Fruit fly (Drosophila melanogaster) whole organism, embryonic: ENCODE data around the gene CG31760.

Experiments used
- BEAF-32 ChIP-seq: fragments of 200-800 bp; sonication (Bioruptor generic); optimal IDR thresholded peaks from 3 replicates; lab custom pipeline; 2017; ENCODE audit warnings: missing biosample characterization, missing genetic modification characterization, mild to moderate bottlenecking, moderate library complexity, missing genetic modification reagents
- CG10147 ChIP-seq: fragments of 200-800 bp; sonication (Bioruptor generic); optimal IDR thresholded peaks from 2 replicates; lab custom pipeline; 2019; ENCODE audit warnings: missing biosample characterization, mild to moderate bottlenecking, missing genetic modification characterization, moderate library complexity
- CG10462 ChIP-seq: fragments of 200-800 bp; sonication (Bioruptor generic); optimal IDR thresholded peaks from 2 replicates; lab custom pipeline; 2016; ENCODE audit warnings: missing biosample characterization, missing genetic modification characterization
- CG14710 ChIP-seq: fragments of 200-800 bp; sonication (Bioruptor generic); optimal IDR thresholded peaks from 3 replicates; lab custom pipeline; 2019; ENCODE audit warnings: missing biosample characterization, mild to moderate bottlenecking, missing genetic modification characterization, moderate library complexity
- CG17385 ChIP-seq: fragments of 200-800 bp; sonication (Bioruptor generic); optimal IDR thresholded peaks from 3 replicates; lab custom pipeline; 2018; ENCODE audit warnings: missing biosample characterization, mild to moderate bottlenecking, missing genetic modification characterization
- CG2116 ChIP-seq: fragments of 200-800 bp; sonication (Bioruptor generic); optimal IDR thresholded peaks from 3 replicates; lab custom pipeline; 2018; ENCODE audit warnings: missing biosample characterization, mild to moderate bottlenecking, missing genetic modification characterization
- CG2712 ChIP-seq: fragments of 200-800 bp; optimal IDR thresholded peaks from 3 replicates; lab custom pipeline; 2019; ENCODE audit warnings: missing biosample characterization, mild to moderate bottlenecking, missing genetic modification characterization, moderate library complexity
- CG31388 ChIP-seq: fragments of 200-800 bp; sonication (Bioruptor generic); optimal IDR thresholded peaks from 2 replicates; lab custom pipeline; 2016; ENCODE audit warnings: missing biosample characterization, missing genetic modification characterization
- CG32767 ChIP-seq: fragments of 200-800 bp; sonication (Bioruptor generic); IDR thresholded peaks from 2 replicates; pipeline ENCODE4 v1.3.6; 2022; ENCODE audit warnings: missing biosample characterization, missing genetic modification characterization
- CG3995 ChIP-seq: fragments of 200-800 bp; sonication (Bioruptor generic); optimal IDR thresholded peaks from 3 replicates; lab custom pipeline; 2016; ENCODE audit warnings: missing biosample characterization, missing genetic modification characterization
- CG42726 ChIP-seq: fragments of 200-800 bp; sonication (Bioruptor generic); IDR thresholded peaks from 2 replicates; pipeline ENCODE4 v1.3.6; 2022; ENCODE audit warnings: missing biosample characterization, missing genetic modification characterization; ENCODE audit not compliant: partially characterized antibody
- CG4404 ChIP-seq: fragments of 200-800 bp; sonication (Bioruptor generic); IDR thresholded peaks from 2 replicates; pipeline ENCODE4 v1.3.6; 2022; ENCODE audit warnings: missing biosample characterization, missing genetic modification characterization
- CG4617 ChIP-seq: fragments of 200-800 bp; sonication (Bioruptor generic); optimal IDR thresholded peaks from 3 replicates; lab custom pipeline; 2016; ENCODE audit warnings: missing biosample characterization, missing genetic modification characterization, borderline replicate concordance
- CG4820 ChIP-seq: fragments of 200-800 bp; sonication (Bioruptor generic); optimal IDR thresholded peaks from 3 replicates; lab custom pipeline; 2016; ENCODE audit warnings: missing biosample characterization, missing genetic modification characterization
- CG4854 ChIP-seq: fragments of 200-800 bp; sonication (Bioruptor generic); optimal IDR thresholded peaks from 2 replicates; lab custom pipeline; 2016; ENCODE audit warnings: missing biosample characterization, missing genetic modification characterization, inconsistent platforms
- CG6683 ChIP-seq: fragments of 200-800 bp; sonication (Bioruptor generic); optimal IDR thresholded peaks from 2 replicates; lab custom pipeline; 2017; ENCODE audit warnings: missing biosample characterization, mild to moderate bottlenecking, missing genetic modification characterization, missing genetic modification reagents
- CG8281 ChIP-seq: fragments of 200-800 bp; sonication (Bioruptor generic); optimal IDR thresholded peaks from 2 replicates; lab custom pipeline; 2018; ENCODE audit warnings: missing biosample characterization, mild to moderate bottlenecking, missing genetic modification characterization, moderate library complexity
- CHES-1-like ChIP-seq: fragments of 200-800 bp; sonication (Bioruptor generic); optimal IDR thresholded peaks from 2 replicates; lab custom pipeline; 2016; ENCODE audit warnings: missing biosample characterization, missing genetic modification characterization
- E2f2 ChIP-seq: fragments of 200-800 bp; sonication (Bioruptor generic); IDR thresholded peaks from 2 replicates; pipeline ENCODE4 v1.3.6; 2022; ENCODE audit warnings: missing biosample characterization, missing genetic modification characterization
- Ets97D ChIP-seq: fragments of 200-800 bp; sonication (Bioruptor generic); optimal IDR thresholded peaks from 3 replicates; lab custom pipeline; 2016; ENCODE audit warnings: missing biosample characterization, missing genetic modification characterization
- HLH4C ChIP-seq: fragments of 200-800 bp; sonication (Bioruptor generic); IDR thresholded peaks from 3 replicates; pipeline ENCODE4 v1.3.6; 2022; ENCODE audit warnings: missing biosample characterization, missing genetic modification characterization; ENCODE audit not compliant: partially characterized antibody
- Med ChIP-seq: fragments of 200-800 bp; sonication (Bioruptor generic); peaks from one replicate; lab custom pipeline; 2016; ENCODE audit warnings: missing biosample characterization, missing genetic modification characterization, mild to moderate bottlenecking, inconsistent platforms, moderate library complexity
- Nf-YA ChIP-seq: fragments of 200-800 bp; sonication (Bioruptor generic); IDR thresholded peaks from 2 replicates; pipeline ENCODE4 v1.3.6; 2022; ENCODE audit warnings: missing biosample characterization, missing genetic modification characterization
- Optix ChIP-seq: fragments of 200-800 bp; sonication (Bioruptor generic); IDR thresholded peaks from 3 replicates; pipeline ENCODE4 v1.3.6; 2022; ENCODE audit warnings: missing biosample characterization, missing genetic modification characterization
- Sin3A ChIP-seq: fragments of >200 bp; optimal IDR thresholded peaks from 2 replicates; lab custom pipeline; 2018
- Stat92E ChIP-seq, 3 experiments: fragments of >200 bp in 2 of 3; fragments of 200-800 bp in 1 of 3; sonication (Bioruptor generic) in 1 of 3; optimal IDR thresholded peaks; 2 replicates each; lab custom pipeline; 2017 to 2019; ENCODE audit warnings: missing biosample characterization in 3 of 3, missing genetic modification characterization in 3 of 3, mild to moderate bottlenecking in 1 of 3, moderate library complexity in 1 of 3
- Trl ChIP-seq, 3 experiments: fragments of >200 bp in 2 of 3; fragments of 200-800 bp in 1 of 3; sonication (Bioruptor generic) in 1 of 3; optimal IDR thresholded peaks; 2 replicates in 1 of 3; 3 replicates in 2 of 3; lab custom pipeline; 2016 to 2017; ENCODE audit warnings: missing biosample characterization in 1 of 3, missing genetic modification characterization in 1 of 3
- ap ChIP-seq: fragments of 200-800 bp; sonication (Bioruptor generic); IDR thresholded peaks from 2 replicates; pipeline ENCODE4 v1.3.6; 2022; ENCODE audit warnings: missing biosample characterization, missing genetic modification characterization
- ato ChIP-seq: fragments of 200-800 bp; sonication (Bioruptor generic); IDR thresholded peaks from 2 replicates; pipeline ENCODE4 v1.3.6; 2022; ENCODE audit warnings: missing biosample characterization, missing genetic modification characterization; ENCODE audit not compliant: partially characterized antibody
- az2 ChIP-seq: fragments of 200-800 bp; sonication (Bioruptor generic); optimal IDR thresholded peaks from 3 replicates; lab custom pipeline; 2016; ENCODE audit warnings: missing biosample characterization, missing genetic modification characterization
- bbx ChIP-seq: fragments of 200-800 bp; sonication (Bioruptor generic); IDR thresholded peaks from 2 replicates; pipeline ENCODE4 v1.3.6; 2022; ENCODE audit warnings: missing biosample characterization, missing genetic modification characterization; ENCODE audit not compliant: partially characterized antibody
- bigmax ChIP-seq: fragments of 200-800 bp; sonication (Bioruptor generic); optimal IDR thresholded peaks from 2 replicates; lab custom pipeline; 2018; ENCODE audit warnings: missing biosample characterization, mild to moderate bottlenecking, missing genetic modification characterization
- exex ChIP-seq: fragments of 200-800 bp; sonication (Bioruptor generic); optimal IDR thresholded peaks from 4 replicates; lab custom pipeline; 2018; ENCODE audit warnings: missing biosample characterization, mild to moderate bottlenecking, missing genetic modification characterization, moderate library complexity
- hbn ChIP-seq: fragments of 200-800 bp; sonication (Bioruptor generic); IDR thresholded peaks from 2 replicates; pipeline ENCODE4 v1.3.6; 2022; ENCODE audit warnings: missing biosample characterization, missing genetic modification characterization; ENCODE audit not compliant: partially characterized antibody
- hkb ChIP-seq, 2 experiments: fragments of 200-800 bp in 1 of 2; fragments of >200 bp in 1 of 2; sonication (Bioruptor generic) in 1 of 2; IDR thresholded peaks in 1 of 2; optimal IDR thresholded peaks in 1 of 2; 2 replicates each; pipeline versions ENCODE4 v1.3.6 to Lab custom; 2017 to 2022; ENCODE audit warnings: missing biosample characterization in 1 of 2, missing genetic modification characterization in 1 of 2
- ind ChIP-seq: fragments of 200-800 bp; sonication (Bioruptor generic); optimal IDR thresholded peaks from 3 replicates; lab custom pipeline; 2016; ENCODE audit warnings: missing biosample characterization, missing genetic modification characterization
- klu ChIP-seq: fragments of 200-800 bp; sonication (Bioruptor generic); IDR thresholded peaks from 2 replicates; pipeline ENCODE4 v1.3.6; 2022; ENCODE audit warnings: missing biosample characterization, missing genetic modification characterization
- lilli ChIP-seq: fragments of 200-800 bp; sonication (Bioruptor generic); optimal IDR thresholded peaks from 3 replicates; lab custom pipeline; 2016; ENCODE audit warnings: missing biosample characterization, missing genetic modification characterization
- nau ChIP-seq: fragments of 200-800 bp; sonication (Bioruptor generic); optimal IDR thresholded peaks from 3 replicates; lab custom pipeline; 2017; ENCODE audit warnings: missing biosample characterization, mild to moderate bottlenecking, missing genetic modification characterization, missing genetic modification reagents
- nerfin-1 ChIP-seq: fragments of 200-800 bp; sonication (Bioruptor generic); optimal IDR thresholded peaks from 3 replicates; lab custom pipeline; 2019; ENCODE audit warnings: missing biosample characterization, mild to moderate bottlenecking, missing genetic modification characterization, moderate library complexity
- nerfin-2 ChIP-seq: fragments of 200-800 bp; sonication (Bioruptor generic); IDR thresholded peaks from 2 replicates; pipeline ENCODE4 v1.3.6; 2022; ENCODE audit warnings: missing biosample characterization, missing genetic modification characterization; ENCODE audit not compliant: partially characterized antibody
- nom ChIP-seq: fragments of 200-800 bp; sonication (Bioruptor generic); optimal IDR thresholded peaks from 2 replicates; lab custom pipeline; 2017; ENCODE audit warnings: missing biosample characterization, missing genetic modification characterization, mild to moderate bottlenecking, moderate library complexity, missing genetic modification reagents
- sr ChIP-seq: fragments of 200-800 bp; sonication (Bioruptor generic); IDR thresholded peaks from 3 replicates; pipeline ENCODE4 v1.3.6; 2022; ENCODE audit warnings: missing biosample characterization, missing genetic modification characterization
- vnd ChIP-seq: fragments of 200-800 bp; sonication (Bioruptor generic); IDR thresholded peaks from 3 replicates; pipeline ENCODE4 v1.3.6; 2022; ENCODE audit warnings: missing biosample characterization, missing genetic modification characterization; ENCODE audit not compliant: partially characterized antibody
- vvl ChIP-seq: fragments of 200-800 bp; sonication (Bioruptor generic); IDR thresholded peaks from 2 replicates; pipeline ENCODE4 v1.3.6; 2022; ENCODE audit warnings: missing biosample characterization, missing genetic modification characterization
- wek ChIP-seq: fragments of 200-800 bp; sonication (Bioruptor generic); optimal IDR thresholded peaks from 3 replicates; lab custom pipeline; 2018; ENCODE audit warnings: missing biosample characterization, mild to moderate bottlenecking, missing genetic modification characterization, moderate library complexity

Gene CG31760

DNA sequence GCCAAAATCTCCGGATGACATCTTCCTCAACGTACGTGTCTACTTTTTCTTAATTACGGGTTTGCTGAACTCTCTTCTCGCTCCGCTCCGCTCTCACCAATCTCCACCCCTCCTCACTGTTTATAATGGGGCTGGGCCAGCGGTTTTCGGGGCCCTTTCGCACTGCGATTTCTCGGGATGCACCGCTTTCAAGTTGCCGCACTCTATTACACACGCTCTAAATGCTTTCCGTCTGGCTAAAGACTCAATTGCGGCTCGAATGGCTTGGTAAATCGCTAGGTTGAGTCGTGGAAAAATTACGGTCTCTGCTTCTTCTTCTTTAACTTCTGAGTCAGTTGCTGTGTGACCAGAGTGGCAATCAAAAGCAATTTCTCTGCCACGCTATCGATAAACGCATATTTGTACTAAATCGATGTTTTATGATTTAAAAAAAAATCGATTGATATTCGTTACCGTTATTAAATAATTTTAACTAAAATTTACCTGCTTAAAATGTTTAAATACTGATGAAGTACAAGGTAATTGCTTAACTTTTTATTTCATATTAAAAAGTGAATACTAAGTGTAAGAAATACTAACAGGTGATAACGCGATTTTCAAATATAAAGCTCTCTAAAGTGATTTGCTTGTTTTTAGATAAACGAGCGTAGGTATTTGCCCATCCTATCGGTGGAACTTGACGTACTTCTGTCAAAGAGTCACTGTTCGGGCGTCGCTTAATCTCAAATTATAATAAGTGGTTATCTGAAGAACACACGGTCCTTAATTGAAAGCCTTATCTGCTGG, 33.6 kb upstream of the CG31760 start, which contains the start of the genes Rab6 and Phae1 (continued):
- TF ChIP-seq CG2712 (tag; lab: Kevin White, UChicago) (peak; percentile 34), klu (GFP tag; lab: Robert Waterston, UW) (no peak), bbx (GFP tag; lab: Robert Waterston, UW) (peak; percentile 83; the same call in 1 of the 2 replicates), vvl (GFP tag; lab: Robert Waterston, UW) (peak; percentile 36; the same call in 1 of the 2 replicates), ind (GFP tag; lab: Kevin White, UChicago) (no peak), hkb (optimal IDR thresholded peaks at IDR 0.05; lab: Kevin White, UChicago) (no peak), hkb (GFP tag; IDR thresholded peaks at IDR 0.05; lab: Robert Waterston, UW) (0 out of 2 replicates have a peak, but pooled peaks have one; percentile 34), CG32767 (no peak), CG8281 (no peak), az2 (GFP tag; lab: Kevin White, UChicago) (no peak), HLH4C (GFP tag; lab: Robert Waterston, UW) (peak; percentile 87), nom (GFP tag; lab: Kevin White, UChicago) (peak; percentile 20), CG3995 (peak; percentile 89), vnd (GFP tag; lab: Robert Waterston, UW) (peak; percentile 66), Optix (GFP tag; lab: Robert Waterston, UW) (no peak), CG10147 (GFP tag; lab: Kevin White, UChicago) (peak; percentile 4), BEAF-32 (GFP tag; lab: Kevin White, UChicago) (peak; percentile 75), lilli (GFP tag; lab: Kevin White, UChicago) (peak; percentile 14), E2f2 (GFP tag; lab: Robert Waterston, UW) (peak; percentile 73), CG4854 (no peak), ato (GFP tag; lab: Robert Waterston, UW) (peak; percentile 76), Trl (optimal IDR thresholded peaks at IDR 0.05; lab: Kevin White, UChicago) (peak; percentile 66 to 68), Trl (GFP tag; optimal IDR thresholded peaks at IDR 0.05; lab: Kevin White, UChicago) (no peak), CHES-1-like (GFP tag; lab: Kevin White, UChicago) (peak; percentile 41), CG10462 (GFP tag; lab: Kevin White, UChicago) (peak; percentile 27), CG17385 (GFP tag; lab: Kevin White, UChicago) (peak; percentile 97), CG2116 (GFP tag; lab: Kevin White, UChicago) (peak; percentile 85), nerfin-1 (tag; lab: Kevin White, UChicago) (peak; percentile 16), CG14710 (peak; percentile 70), Sin3A (lab: Kevin White, UChicago) (peak; percentile 45), hbn (GFP tag; lab: Robert Waterston, UW) (peak; percentile 74), nerfin-2 (GFP tag; lab: Robert Waterston, UW) (peak; percentile 63; the same call in 1 of the 2 replicates), Med (GFP tag; lab: Kevin White, UChicago) (peak; percentile 57)
- TF ChIP-seq, all 482 proteins: peak for 102

DNA sequence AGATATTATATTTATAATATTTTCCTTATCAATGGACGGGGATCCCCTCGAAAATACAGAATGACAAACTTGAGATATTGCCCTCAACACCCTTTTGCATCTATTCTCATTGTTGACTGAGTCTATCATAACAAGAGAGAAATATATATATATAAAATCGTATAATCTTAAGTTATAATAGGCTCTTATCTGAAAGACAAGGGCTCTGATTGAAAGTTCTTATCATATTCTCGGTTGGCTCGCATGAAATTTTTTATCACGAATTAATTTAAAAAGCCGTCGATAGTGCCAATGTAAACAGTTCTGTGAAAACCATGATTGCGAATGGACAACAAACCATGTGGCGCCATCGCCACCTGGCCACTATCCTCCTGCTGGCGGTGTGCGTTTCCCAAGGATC, 31.8 kb upstream of the CG31760 start, which contains the start of gene Phae2:
Gene Phae2, plus strand, starts transcription at position 301 of the 400 bp plus-strand sequence.
- TF ChIP-seq CG31388 (GFP tag; lab: Kevin White, UChicago) (no peak), CG42726 (GFP tag; lab: Robert Waterston, UW) (0 out of 2 replicates have a peak, but pooled peaks have one; percentile 6), Nf-YA (GFP tag; lab: Robert Waterston, UW) (no peak), CG6683 (GFP tag; lab: Kevin White, UChicago) (no peak), Stat92E (GFP tag; optimal IDR thresholded peaks at IDR 0.05; lab: Kevin White, UChicago) (no peak), sr (no peak), bigmax (GFP tag; lab: Kevin White, UChicago) (no peak), exex (tag; lab: Kevin White, UChicago) (peak; percentile 50), CG4404 (GFP tag; lab: Robert Waterston, UW) (no peak), CG4617 (GFP tag; lab: Kevin White, UChicago) (no peak), wek (GFP tag; lab: Kevin White, UChicago) (no peak), CG4820 (GFP tag; lab: Kevin White, UChicago) (no peak), ap (no peak), Ets97D (GFP tag; lab: Kevin White, UChicago) (no peak), nau (GFP tag; lab: Kevin White, UChicago) (no peak), CG3995 (no peak)
